Fruit fly (Drosophila melanogaster) whole organism, embryonic: ENCODE data around the gene PGAP1.

Experiments
- BEAF-32 ChIP-seq: fragments of 200-800 bp; sonication (Bioruptor generic); optimal IDR thresholded peaks from 3 replicates; lab custom pipeline; 2017; ENCODE audit warnings: missing biosample characterization, missing genetic modification characterization, mild to moderate bottlenecking, moderate library complexity, missing genetic modification reagents
- C15 ChIP-seq: fragments of 200-800 bp; sonication (Bioruptor generic); IDR thresholded peaks from 3 replicates; pipeline ENCODE4 v1.3.6; 2022; ENCODE audit warnings: missing biosample characterization, missing genetic modification characterization
- CG10462 ChIP-seq: fragments of 200-800 bp; sonication (Bioruptor generic); optimal IDR thresholded peaks from 2 replicates; lab custom pipeline; 2016; ENCODE audit warnings: missing biosample characterization, missing genetic modification characterization
- CG10543 ChIP-seq: fragments of 200-800 bp; sonication (Bioruptor generic); optimal IDR thresholded peaks from 3 replicates; lab custom pipeline; 2017; ENCODE audit warnings: missing biosample characterization, mild to moderate bottlenecking, missing genetic modification characterization, moderate library complexity
- CG10654 ChIP-seq: fragments of 200-800 bp; sonication (Bioruptor generic); optimal IDR thresholded peaks from 2 replicates; lab custom pipeline; 2016; ENCODE audit warnings: missing biosample characterization, missing genetic modification characterization
- CG11247 ChIP-seq: fragments of 200-800 bp; sonication (Bioruptor generic); IDR thresholded peaks from 2 replicates; pipeline ENCODE4 v1.3.6; 2022; ENCODE audit warnings: missing biosample characterization, missing genetic modification characterization
- CG12744 ChIP-seq: fragments of 200-800 bp; sonication (Bioruptor generic); optimal IDR thresholded peaks from 2 replicates; lab custom pipeline; 2016; ENCODE audit warnings: missing biosample characterization, missing genetic modification characterization
- CG13287 ChIP-seq: fragments of 200-800 bp; sonication (Bioruptor generic); IDR thresholded peaks from 2 replicates; pipeline ENCODE4 v1.3.6; 2022; ENCODE audit warnings: missing biosample characterization, missing genetic modification characterization; ENCODE audit not compliant: partially characterized antibody
- CG14965 ChIP-seq: fragments of 200-800 bp; sonication (Bioruptor generic); optimal IDR thresholded peaks from 2 replicates; lab custom pipeline; 2016; ENCODE audit warnings: missing biosample characterization, missing genetic modification characterization, borderline replicate concordance
- CG17612 ChIP-seq: fragments of 200-800 bp; sonication (Bioruptor generic); IDR thresholded peaks from 2 replicates; pipeline ENCODE4 v1.3.6; 2022; ENCODE audit warnings: missing biosample characterization, missing genetic modification characterization
- CG18011 ChIP-seq: fragments of 200-800 bp; sonication (Bioruptor generic); optimal IDR thresholded peaks from 2 replicates; lab custom pipeline; 2017; ENCODE audit warnings: missing biosample characterization, missing genetic modification characterization, mild to moderate bottlenecking, moderate library complexity, missing genotype
- CG2889 ChIP-seq: fragments of 200-800 bp; sonication (Bioruptor generic); IDR thresholded peaks from 3 replicates; pipeline ENCODE4 v1.3.6; 2022; ENCODE audit warnings: missing biosample characterization, missing genetic modification characterization
- CG30020 ChIP-seq: fragments of 200-800 bp; optimal IDR thresholded peaks from 2 replicates; lab custom pipeline; 2019; ENCODE audit warnings: missing biosample characterization, mild to moderate bottlenecking, missing genetic modification characterization, moderate library complexity
- CG3163 ChIP-seq: fragments of 200-800 bp; sonication (Bioruptor generic); optimal IDR thresholded peaks from 3 replicates; lab custom pipeline; 2016; ENCODE audit warnings: missing biosample characterization, missing genetic modification characterization
- CG32767 ChIP-seq: fragments of 200-800 bp; sonication (Bioruptor generic); IDR thresholded peaks from 2 replicates; pipeline ENCODE4 v1.3.6; 2022; ENCODE audit warnings: missing biosample characterization, missing genetic modification characterization
- CG34224 ChIP-seq: fragments of 200-800 bp; sonication (Bioruptor generic); IDR thresholded peaks from 3 replicates; pipeline ENCODE4 v1.3.6; 2022; ENCODE audit warnings: missing biosample characterization, missing genetic modification characterization; ENCODE audit not compliant: partially characterized antibody
- CG34422 ChIP-seq: fragments of 200-800 bp; sonication (Bioruptor generic); IDR thresholded peaks from 3 replicates; pipeline ENCODE4 v1.3.6; 2022; ENCODE audit warnings: missing biosample characterization, missing genetic modification characterization
- CG8089 ChIP-seq: fragments of 200-800 bp; sonication (Bioruptor generic); optimal IDR thresholded peaks from 3 replicates; lab custom pipeline; 2016; ENCODE audit warnings: missing biosample characterization, missing genetic modification characterization
- CG8944 ChIP-seq: fragments of 200-800 bp; sonication (Bioruptor generic); optimal IDR thresholded peaks from 3 replicates; lab custom pipeline; 2016; ENCODE audit warnings: missing biosample characterization, missing genetic modification characterization
- CTCF ChIP-seq: fragments of 200-800 bp; sonication (Bioruptor generic); optimal IDR thresholded peaks from 2 replicates; lab custom pipeline; 2017; ENCODE audit warnings: missing biosample characterization, mild to moderate bottlenecking, missing genetic modification characterization, moderate library complexity
- Camta ChIP-seq: fragments of 200-800 bp; sonication (Bioruptor generic); optimal IDR thresholded peaks from 2 replicates; lab custom pipeline; 2016; ENCODE audit warnings: missing biosample characterization, missing genetic modification characterization
- Chrac-16 ChIP-seq: fragments of 200-800 bp; sonication (Bioruptor generic); optimal IDR thresholded peaks from 3 replicates; lab custom pipeline; 2016; ENCODE audit warnings: missing biosample characterization, missing genetic modification characterization
- Ets97D ChIP-seq: fragments of 200-800 bp; sonication (Bioruptor generic); optimal IDR thresholded peaks from 3 replicates; lab custom pipeline; 2016; ENCODE audit warnings: missing biosample characterization, missing genetic modification characterization
- Gsc ChIP-seq: fragments of 200-800 bp; sonication (Bioruptor generic); IDR thresholded peaks from 2 replicates; pipeline ENCODE4 v1.3.6; 2022; ENCODE audit warnings: missing biosample characterization, missing genetic modification characterization
- Hmx ChIP-seq: fragments of 200-800 bp; sonication (Bioruptor generic); optimal IDR thresholded peaks from 2 replicates; lab custom pipeline; 2016; ENCODE audit warnings: missing biosample characterization, missing genetic modification characterization
- Lpt ChIP-seq: fragments of >200 bp; optimal IDR thresholded peaks from 2 replicates; lab custom pipeline; 2018; ENCODE audit warnings: missing biosample characterization, missing genetic modification characterization
- Mes4 ChIP-seq: fragments of 200-800 bp; sonication (Bioruptor generic); optimal IDR thresholded peaks from 2 replicates; lab custom pipeline; 2016; ENCODE audit warnings: missing biosample characterization, missing genetic modification characterization
- Nf-YA ChIP-seq: fragments of 200-800 bp; sonication (Bioruptor generic); IDR thresholded peaks from 2 replicates; pipeline ENCODE4 v1.3.6; 2022; ENCODE audit warnings: missing biosample characterization, missing genetic modification characterization
- Nf-YB ChIP-seq: fragments of 200-800 bp; sonication (Bioruptor generic); optimal IDR thresholded peaks from 3 replicates; lab custom pipeline; 2019; ENCODE audit warnings: missing biosample characterization, mild to moderate bottlenecking, missing genetic modification characterization, moderate library complexity
- Taf1 ChIP-seq: fragments of 200-800 bp; sonication (Bioruptor generic); IDR thresholded peaks from 2 replicates; pipeline ENCODE4 v1.3.6; 2022; ENCODE audit warnings: missing biosample characterization, missing genetic modification characterization
- amos ChIP-seq: fragments of 200-800 bp; sonication (Bioruptor generic); IDR thresholded peaks from 2 replicates; pipeline ENCODE4 v1.3.6; 2022; ENCODE audit warnings: missing biosample characterization, missing genetic modification characterization; ENCODE audit not compliant: partially characterized antibody
- ase ChIP-seq: fragments of 200-800 bp; sonication (Bioruptor generic); IDR thresholded peaks from 3 replicates; pipeline ENCODE4 v1.3.6; 2022; ENCODE audit warnings: missing biosample characterization, missing genetic modification characterization
- caup ChIP-seq: fragments of 200-800 bp; sonication (Bioruptor generic); optimal IDR thresholded peaks from 3 replicates; lab custom pipeline; 2017; ENCODE audit warnings: missing biosample characterization, mild to moderate bottlenecking, missing genetic modification characterization, moderate library complexity; ENCODE audit not compliant: severe bottlenecking
- croc ChIP-seq: fragments of 200-800 bp; sonication (Bioruptor generic); conservative IDR thresholded peaks from 3 replicates; pipeline ENCODE4 v1.3.6; 2022; ENCODE audit warnings: missing biosample characterization, missing genetic modification characterization
- cwo ChIP-seq: fragments of 200-800 bp; sonication (Bioruptor generic); optimal IDR thresholded peaks from 3 replicates; lab custom pipeline; 2017; ENCODE audit warnings: missing biosample characterization, missing genetic modification characterization, mild to moderate bottlenecking, moderate library complexity, missing genetic modification reagents
- dan ChIP-seq: fragments of 200-800 bp; sonication (Bioruptor generic); IDR thresholded peaks from 2 replicates; pipeline ENCODE4 v1.3.6; 2022; ENCODE audit warnings: missing biosample characterization, missing genetic modification characterization
- fd64A ChIP-seq: fragments of 200-800 bp; sonication (Bioruptor generic); optimal IDR thresholded peaks from 3 replicates; lab custom pipeline; 2018; ENCODE audit warnings: missing biosample characterization, mild to moderate bottlenecking, missing genetic modification characterization
- gcm ChIP-seq: fragments of 200-800 bp; sonication (Bioruptor generic); optimal IDR thresholded peaks from 2 replicates; lab custom pipeline; 2019; ENCODE audit warnings: missing biosample characterization, mild to moderate bottlenecking, missing genetic modification characterization, moderate library complexity
- gcm2 ChIP-seq: fragments of 200-800 bp; sonication (Bioruptor generic); optimal IDR thresholded peaks from 2 replicates; lab custom pipeline; 2016; ENCODE audit warnings: missing biosample characterization, missing genetic modification characterization
- hth ChIP-seq: fragments of >200 bp; optimal IDR thresholded peaks from 2 replicates; lab custom pipeline; 2017; ENCODE audit warnings: inconsistent platforms
- kah ChIP-seq: fragments of 200-800 bp; sonication (Bioruptor generic); optimal IDR thresholded peaks from 2 replicates; lab custom pipeline; 2018; ENCODE audit warnings: missing biosample characterization, mild to moderate bottlenecking, missing genetic modification characterization
- lmd ChIP-seq: fragments of 200-800 bp; sonication (Bioruptor generic); IDR thresholded peaks from 2 replicates; pipeline ENCODE4 v1.3.6; 2022; ENCODE audit warnings: missing biosample characterization, missing genetic modification characterization
- mam ChIP-seq: fragments of 200-800 bp; sonication (Bioruptor generic); optimal IDR thresholded peaks from 3 replicates; lab custom pipeline; 2016; ENCODE audit warnings: missing biosample characterization, missing genetic modification characterization
- mld ChIP-seq: fragments of 200-800 bp; sonication (Bioruptor generic); IDR thresholded peaks from 3 replicates; pipeline ENCODE4 v1.3.6; 2022; ENCODE audit warnings: missing biosample characterization, missing genetic modification characterization; ENCODE audit not compliant: partially characterized antibody
- prd ChIP-seq, 3 experiments: fragments of >200 bp in 2 of 3; fragments of 200-800 bp in 1 of 3; sonication (Bioruptor generic) in 1 of 3; optimal IDR thresholded peaks in 2 of 3; IDR thresholded peaks in 1 of 3; 2 replicates in 2 of 3; 3 replicates in 1 of 3; pipeline versions ENCODE4 v1.3.6 to Lab custom; 2017 to 2022; ENCODE audit warnings: missing biosample characterization in 1 of 3, missing genetic modification characterization in 1 of 3
- sima ChIP-seq: fragments of 200-800 bp; sonication (Bioruptor generic); optimal IDR thresholded peaks from 2 replicates; lab custom pipeline; 2016; ENCODE audit warnings: missing biosample characterization, missing genetic modification characterization
- sug ChIP-seq: fragments of 200-800 bp; optimal IDR thresholded peaks from 2 replicates; lab custom pipeline; 2019; ENCODE audit warnings: missing biosample characterization, mild to moderate bottlenecking, missing genetic modification characterization, moderate library complexity
- trh ChIP-seq: fragments of 200-800 bp; sonication (Bioruptor generic); optimal IDR thresholded peaks from 2 replicates; lab custom pipeline; 2016; ENCODE audit warnings: missing biosample characterization, missing genetic modification characterization
- unc-4 ChIP-seq: fragments of 200-800 bp; sonication (Bioruptor generic); IDR thresholded peaks from 2 replicates; pipeline ENCODE4 v1.3.6; 2022; ENCODE audit warnings: missing biosample characterization, missing genetic modification characterization; ENCODE audit not compliant: partially characterized antibody
- wek ChIP-seq: fragments of 200-800 bp; sonication (Bioruptor generic); optimal IDR thresholded peaks from 3 replicates; lab custom pipeline; 2018; ENCODE audit warnings: missing biosample characterization, mild to moderate bottlenecking, missing genetic modification characterization, moderate library complexity

The PGAP1 gene

dm6 chrX:5689417-5690215, at the start of gene PGAP1, which contains the start of gene cv (continued):
- TF ChIP-seq trh (no peak), Nf-YB (no peak), C15 (GFP tag; lab: Robert Waterston, UW) (no peak), CG10543 (GFP tag; lab: Kevin White, UChicago) (no peak), prd (optimal IDR thresholded peaks at IDR 0.05; lab: Kevin White, UChicago) (no peak), prd (GFP tag; IDR thresholded peaks at IDR 0.05; lab: Robert Waterston, UW) (no peak), mam (GFP tag; lab: Kevin White, UChicago) (peak; percentile 16), CG32767 (no peak), CG2889 (GFP tag; lab: Robert Waterston, UW) (no peak), CG17612 (GFP tag; lab: Robert Waterston, UW) (no peak), CG18011 (GFP tag; lab: Kevin White, UChicago) (no peak), Nf-YA (GFP tag; lab: Robert Waterston, UW) (no peak), CG34224 (GFP tag; lab: Robert Waterston, UW) (peak; percentile 76), Ets97D (GFP tag; lab: Kevin White, UChicago) (no peak), Taf1 (GFP tag; lab: Robert Waterston, UW) (no peak), mld (GFP tag; lab: Robert Waterston, UW) (0 out of 3 replicates have a peak, but pooled peaks have one; percentile 37), Lpt (no peak), gcm2 (GFP tag; lab: Kevin White, UChicago) (no peak), lmd (GFP tag; lab: Robert Waterston, UW) (no peak), CG34422 (GFP tag; lab: Robert Waterston, UW) (peak; percentile 12; the same call in 1 of the 3 replicates), CG12744 (GFP tag; lab: Kevin White, UChicago) (no peak), Gsc (GFP tag; lab: Robert Waterston, UW) (no peak), caup (GFP tag; lab: Kevin White, UChicago) (no peak), amos (GFP tag; lab: Robert Waterston, UW) (peak; percentile 81), CTCF (no peak), sug (tag; lab: Kevin White, UChicago) (peak; percentile 12), CG11247 (GFP tag; lab: Robert Waterston, UW) (no peak), wek (GFP tag; lab: Kevin White, UChicago) (no peak), CG3163 (GFP tag; lab: Kevin White, UChicago) (no peak), CG8944 (peak; percentile 3), dan (no peak), Mes4 (GFP tag; lab: Kevin White, UChicago) (no peak), hth (lab: Kevin White, UChicago) (no peak), gcm (no peak), CG13287 (GFP tag; lab: Robert Waterston, UW) (peak; percentile 80), Camta (peak; percentile 6), ase (GFP tag; lab: Robert Waterston, UW) (no peak), fd64A (GFP tag; lab: Kevin White, UChicago) (no peak), croc (GFP tag; lab: Robert Waterston, UW) (no peak), CG10462 (GFP tag; lab: Kevin White, UChicago) (no peak), CG30020 (tag; lab: Kevin White, UChicago) (peak; percentile 6), sima (GFP tag; lab: Kevin White, UChicago) (no peak), BEAF-32 (peak; percentile 86), CG10654 (GFP tag; lab: Kevin White, UChicago) (peak; percentile 11), kah (GFP tag; lab: Kevin White, UChicago) (no peak), CG8089 (GFP tag; lab: Kevin White, UChicago) (no peak), unc-4 (GFP tag; lab: Robert Waterston, UW) (peak; percentile 72), CG14965 (no peak), Chrac-16 (GFP tag; lab: Kevin White, UChicago) (peak; percentile 22), cwo (GFP tag; lab: Kevin White, UChicago) (no peak), Hmx (no peak)
